Fruit fly (Drosophila melanogaster) whole organism, pupa: ENCODE data around the gene CG14400.

Source experiments
- CG10348 ChIP-seq: fragments of 200-800 bp; sonication (Bioruptor generic); IDR thresholded peaks from 2 replicates; pipeline ENCODE4 v1.3.6; 2022; ENCODE audit warnings: missing biosample characterization, missing genetic modification characterization
- CG12605 ChIP-seq: fragments of 200-800 bp; sonication (Bioruptor generic); IDR thresholded peaks from 2 replicates; pipeline ENCODE4 v1.3.6; 2022; ENCODE audit warnings: missing biosample characterization, missing genetic modification characterization
- CG13204 ChIP-seq: fragments of 200-800 bp; sonication (Bioruptor generic); optimal IDR thresholded peaks from 2 replicates; lab custom pipeline; 2018; ENCODE audit warnings: missing biosample characterization, mild to moderate bottlenecking, missing genetic modification characterization, moderate library complexity
- CG14655 ChIP-seq: fragments of 200-800 bp; sonication (Bioruptor generic); optimal IDR thresholded peaks from 3 replicates; lab custom pipeline; 2017; ENCODE audit warnings: mild to moderate bottlenecking, missing biosample characterization, missing genetic modification reagents, missing genetic modification characterization
- CG15710 ChIP-seq: fragments of 200-800 bp; sonication (Bioruptor generic); optimal IDR thresholded peaks from 2 replicates; lab custom pipeline; 2018; ENCODE audit warnings: missing biosample characterization, mild to moderate bottlenecking, missing genetic modification characterization, moderate library complexity
- CG17806 ChIP-seq: fragments of 200-800 bp; sonication (Bioruptor generic); optimal IDR thresholded peaks from 2 replicates; lab custom pipeline; 2018; ENCODE audit warnings: missing biosample characterization, mild to moderate bottlenecking, missing genetic modification characterization, moderate library complexity
- CG32121 ChIP-seq: fragments of 200-800 bp; sonication (Bioruptor generic); IDR thresholded peaks from 2 replicates; pipeline ENCODE4 v1.3.6; 2022; ENCODE audit warnings: missing biosample characterization, missing genetic modification characterization
- CG34367 ChIP-seq: fragments of 200-800 bp; sonication (Bioruptor generic); optimal IDR thresholded peaks from 2 replicates; lab custom pipeline; 2018; ENCODE audit warnings: missing biosample characterization, mild to moderate bottlenecking, missing genetic modification characterization
- CG4496 ChIP-seq: fragments of 200-800 bp; sonication (Bioruptor generic); IDR thresholded peaks from 3 replicates; pipeline ENCODE4 v1.3.6; 2022; ENCODE audit warnings: missing biosample characterization, missing genetic modification characterization
- CG8159 ChIP-seq: fragments of 200-800 bp; sonication (Bioruptor generic); optimal IDR thresholded peaks from 3 replicates; lab custom pipeline; 2018; ENCODE audit warnings: missing biosample characterization, mild to moderate bottlenecking, missing genetic modification characterization, moderate library complexity
- CG8301 ChIP-seq: fragments of 200-800 bp; sonication (Bioruptor generic); optimal IDR thresholded peaks from 2 replicates; lab custom pipeline; 2018; ENCODE audit warnings: missing biosample characterization, mild to moderate bottlenecking, missing genetic modification characterization
- CG9948 ChIP-seq: fragments of 200-800 bp; sonication (Bioruptor generic); optimal IDR thresholded peaks from 2 replicates; lab custom pipeline; 2018; ENCODE audit warnings: missing biosample characterization, mild to moderate bottlenecking, missing genetic modification characterization, moderate library complexity
- D1 ChIP-seq: fragments of 200-800 bp; sonication (Bioruptor generic); optimal IDR thresholded peaks from 2 replicates; lab custom pipeline; 2018; ENCODE audit warnings: missing biosample characterization, mild to moderate bottlenecking, missing genetic modification characterization, moderate library complexity
- EcR ChIP-seq: fragments of 200-800 bp; sonication (Bioruptor generic); optimal IDR thresholded peaks from 3 replicates; lab custom pipeline; 2019; ENCODE audit warnings: missing biosample characterization, missing genetic modification characterization, mild to moderate bottlenecking, moderate library complexity, missing genetic modification reagents
- Ets98B ChIP-seq: fragments of 200-800 bp; sonication (Bioruptor generic); IDR thresholded peaks from 2 replicates; pipeline ENCODE4 v1.3.6; 2022; ENCODE audit warnings: missing biosample characterization, missing genetic modification characterization
- Pif1A ChIP-seq: fragments of 200-800 bp; sonication (Bioruptor generic); optimal IDR thresholded peaks from 3 replicates; lab custom pipeline; 2016; ENCODE audit warnings: missing biosample characterization, missing genetic modification characterization
- Pif1B ChIP-seq: fragments of 200-800 bp; sonication (Bioruptor generic); optimal IDR thresholded peaks from 3 replicates; lab custom pipeline; 2016; ENCODE audit warnings: missing biosample characterization, missing genetic modification characterization
- Snoo ChIP-seq: fragments of 200-800 bp; sonication (Bioruptor generic); optimal IDR thresholded peaks from 3 replicates; lab custom pipeline; 2017; ENCODE audit warnings: missing biosample characterization, mild to moderate bottlenecking, missing genetic modification characterization, inconsistent platforms
- fd96Ca ChIP-seq: fragments of 200-800 bp; sonication (Bioruptor generic); IDR thresholded peaks from 3 replicates; pipeline ENCODE4 v1.3.6; 2022; ENCODE audit warnings: missing biosample characterization, missing genetic modification characterization
- gl ChIP-seq: fragments of 200-800 bp; sonication (Bioruptor generic); optimal IDR thresholded peaks from 2 replicates; lab custom pipeline; 2018; ENCODE audit warnings: missing biosample characterization, mild to moderate bottlenecking, missing genetic modification characterization
- rn ChIP-seq: fragments of 200-800 bp; sonication (Bioruptor generic); IDR thresholded peaks from 2 replicates; pipeline ENCODE4 v1.3.6; 2022; ENCODE audit warnings: missing biosample characterization, missing genetic modification characterization

The CG14400 gene

dm6 chr2L:20817170-20817569 lies 40.5 kb downstream of the CG14400 start, which contains the start of gene CheB38b:
CheB38b (minus strand) TSS chr2L:20817270.
- no peak for TF ChIP-seq D1 (tag; lab: Kevin White, UChicago)

dm6 chr2L:20816140-20816539 lies 41.6 kb downstream of the CG14400 start, which contains the start of gene CG33322:
CG33322 (minus strand) TSS chr2L:20816240.
- no peak for TF ChIP-seq Snoo (tag; lab: Kevin White, UChicago)

DNA sequence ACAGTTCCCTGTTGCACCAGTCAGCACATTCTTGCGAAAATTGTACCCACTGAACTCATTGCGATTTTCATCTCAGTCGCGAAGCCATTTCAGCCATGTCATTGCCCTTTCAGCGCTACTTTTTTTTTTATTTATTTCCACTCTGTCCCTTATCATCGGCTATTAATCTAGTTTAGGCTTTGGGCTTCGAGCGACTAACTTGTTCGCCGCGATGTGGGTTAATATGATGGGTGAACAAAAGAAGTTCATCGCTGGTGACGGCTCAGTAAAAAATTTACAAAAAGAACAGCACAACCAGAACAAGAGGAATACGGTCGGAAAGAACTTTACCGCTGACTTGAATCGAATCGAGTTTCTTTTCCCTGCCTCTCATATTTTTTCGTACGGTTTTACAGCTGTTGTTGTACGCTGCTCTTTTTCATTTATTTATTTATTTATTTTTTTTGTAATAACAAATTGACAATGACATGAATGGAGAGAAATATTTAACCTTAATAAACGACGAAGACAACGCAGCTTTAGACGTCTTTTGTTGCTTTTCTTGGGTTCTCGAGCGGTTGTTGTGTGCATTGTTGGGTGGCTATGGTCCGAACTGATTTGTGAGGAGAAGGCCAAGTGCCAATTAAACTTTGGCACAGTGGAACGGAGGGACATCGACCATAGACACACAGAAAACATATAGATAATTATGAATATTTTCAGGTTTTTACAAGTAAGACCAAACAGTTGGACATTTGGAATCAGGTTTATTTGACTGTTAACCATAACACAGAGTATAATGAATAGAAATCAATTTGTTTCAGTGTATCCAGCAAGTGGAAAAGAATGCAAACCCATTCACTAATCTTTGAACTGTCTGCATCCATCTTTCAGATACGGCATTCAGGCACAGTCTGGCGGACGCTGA lies 45.2 kb downstream of the CG14400 start:
- TF ChIP-seq CG12605 (GFP tag; lab: Robert Waterston, UW) (no peak), CG14655 (GFP tag; lab: Kevin White, UChicago) (peak; percentile 17), CG15710 (tag; lab: Kevin White, UChicago) (peak; percentile 29), Pif1A (GFP tag; lab: Kevin White, UChicago) (peak; percentile 6), CG10348 (GFP tag; lab: Robert Waterston, UW) (no peak), CG4496 (GFP tag; lab: Robert Waterston, UW) (peak; percentile 52; the same call in 2 of the 3 replicates), fd96Ca (GFP tag; lab: Robert Waterston, UW) (no peak), CG8159 (tag; lab: Kevin White, UChicago) (peak; percentile 62), CG9948 (tag; lab: Kevin White, UChicago) (peak; percentile 45), CG34367 (peak; percentile 10), CG13204 (GFP tag; lab: Kevin White, UChicago) (peak; percentile 17), Snoo (tag; lab: Kevin White, UChicago) (no peak), CG17806 (tag; lab: Kevin White, UChicago) (peak; percentile 49), rn (GFP tag; lab: Robert Waterston, UW) (0 out of 2 replicates have a peak, but pooled peaks have one; percentile 18), EcR (GFP tag; lab: Kevin White, UChicago) (peak; percentile 91), gl (tag; lab: Kevin White, UChicago) (peak; percentile 43), Pif1B (peak; percentile 40), D1 (tag; lab: Kevin White, UChicago) (no peak)
- TF ChIP-seq, all 21 proteins: peak for 13

DNA sequence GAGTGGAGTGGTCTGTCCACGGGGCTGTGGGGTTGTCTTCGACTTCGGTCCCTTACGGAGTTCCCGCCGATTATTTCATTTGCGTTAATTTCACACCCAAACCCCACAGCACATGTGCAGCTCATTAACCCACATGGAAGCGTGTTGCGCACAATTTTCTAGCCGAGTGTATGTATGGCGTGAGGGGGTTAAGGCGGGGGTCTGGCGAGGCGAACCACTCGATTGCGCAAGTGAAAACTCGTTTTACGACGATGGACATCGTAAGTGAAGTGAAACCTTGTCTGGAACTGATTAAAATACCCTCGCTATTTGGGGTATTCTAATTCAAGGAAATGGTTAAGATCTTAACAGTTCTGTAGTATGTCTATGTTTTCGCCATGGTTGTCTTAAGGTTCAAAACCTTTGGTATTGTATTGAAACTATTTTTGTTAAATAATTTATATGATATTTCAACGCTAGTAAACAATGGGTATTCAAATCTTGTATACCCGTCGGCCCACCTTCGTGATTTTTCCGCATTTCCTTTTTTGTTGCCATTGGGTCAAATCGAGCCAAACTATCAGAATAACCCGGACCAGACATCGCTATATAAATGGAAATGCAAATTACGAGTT lies 46.5 kb downstream of the CG14400 start:
- TF ChIP-seq CG32121 (GFP tag; lab: Robert Waterston, UW): peak; percentile 85
- TF ChIP-seq EcR (GFP tag; lab: Kevin White, UChicago): peak; percentile 37
- peak; percentile 65 for TF ChIP-seq CG8159 (tag; lab: Kevin White, UChicago)
- peak; percentile 71 for TF ChIP-seq fd96Ca (GFP tag; lab: Robert Waterston, UW)
- TF ChIP-seq CG34367: peak; percentile 53
- TF ChIP-seq CG14655 (GFP tag; lab: Kevin White, UChicago): peak; percentile 86
- TF ChIP-seq Pif1B: peak; percentile 54
- TF ChIP-seq CG15710 (tag; lab: Kevin White, UChicago): peak; percentile 63
- peak; percentile 85 for TF ChIP-seq CG8301 (tag; lab: Kevin White, UChicago)
- peak; percentile 86 for TF ChIP-seq CG4496 (GFP tag; lab: Robert Waterston, UW)
- peak; percentile 90 for TF ChIP-seq Ets98B (GFP tag; lab: Robert Waterston, UW)
- no peak for TF ChIP-seq CG13204 (GFP tag; lab: Kevin White, UChicago)
- TF ChIP-seq CG9948 (tag; lab: Kevin White, UChicago): peak; percentile 65
- TF ChIP-seq gl (tag; lab: Kevin White, UChicago): no peak
- TF ChIP-seq rn (GFP tag; lab: Robert Waterston, UW): peak; percentile 59; the same call in 1 of the 2 replicates
- TF ChIP-seq CG12605 (GFP tag; lab: Robert Waterston, UW): no peak; the same call in 1 of the 2 replicates
- peak; percentile 30; the same call in 1 of the 2 replicates for TF ChIP-seq CG10348 (GFP tag; lab: Robert Waterston, UW)
- TF ChIP-seq Pif1A (GFP tag; lab: Kevin White, UChicago): peak; percentile 81
- TF ChIP-seq D1 (tag; lab: Kevin White, UChicago): no peak
- peak; percentile 74 for TF ChIP-seq CG17806 (tag; lab: Kevin White, UChicago)
- no peak for TF ChIP-seq Snoo (tag; lab: Kevin White, UChicago)

DNA sequence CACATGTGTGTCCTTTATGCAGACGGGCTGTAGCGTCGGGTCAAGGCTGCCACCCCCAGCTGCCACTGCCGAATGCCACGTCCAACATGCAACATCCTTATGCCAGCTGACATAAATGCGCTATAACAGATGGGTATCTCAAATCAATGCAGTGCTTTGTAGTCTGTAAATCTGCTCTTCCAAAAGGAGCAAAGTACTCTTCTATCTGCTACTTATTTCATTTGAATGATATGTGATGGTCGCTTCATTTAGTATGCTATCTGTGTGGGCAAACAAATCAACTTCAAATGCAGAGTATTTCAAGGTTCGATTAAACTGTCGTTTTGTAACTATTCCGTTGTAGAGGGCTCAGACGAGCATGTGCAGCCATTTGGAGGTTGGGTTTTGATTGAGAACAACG lies 48.5 kb downstream of the CG14400 start:
- TF ChIP-seq CG17806 (tag; lab: Kevin White, UChicago): peak; percentile 29
- TF ChIP-seq CG15710 (tag; lab: Kevin White, UChicago): no peak
- TF ChIP-seq CG13204 (GFP tag; lab: Kevin White, UChicago): no peak
- no peak for TF ChIP-seq CG8301 (tag; lab: Kevin White, UChicago)
- TF ChIP-seq CG14655 (GFP tag; lab: Kevin White, UChicago): peak; percentile 24
- no peak for TF ChIP-seq gl (tag; lab: Kevin White, UChicago)
- peak; percentile 64; the same call in 1 of the 3 replicates for TF ChIP-seq CG4496 (GFP tag; lab: Robert Waterston, UW)
- TF ChIP-seq Snoo (tag; lab: Kevin White, UChicago): no peak
- peak; percentile 69 for TF ChIP-seq Ets98B (GFP tag; lab: Robert Waterston, UW)
- no peak for TF ChIP-seq Pif1B
- no peak for TF ChIP-seq rn (GFP tag; lab: Robert Waterston, UW)
- no peak for TF ChIP-seq CG12605 (GFP tag; lab: Robert Waterston, UW)
- TF ChIP-seq Pif1A (GFP tag; lab: Kevin White, UChicago): peak; percentile 2
- peak; percentile 60 for TF ChIP-seq fd96Ca (GFP tag; lab: Robert Waterston, UW)
- no peak for TF ChIP-seq CG9948 (tag; lab: Kevin White, UChicago)
- no peak for TF ChIP-seq CG34367
- TF ChIP-seq D1 (tag; lab: Kevin White, UChicago): no peak
- TF ChIP-seq CG10348 (GFP tag; lab: Robert Waterston, UW): no peak
- TF ChIP-seq EcR (GFP tag; lab: Kevin White, UChicago): no peak
- peak; percentile 37 for TF ChIP-seq CG8159 (tag; lab: Kevin White, UChicago)
- TF ChIP-seq CG32121 (GFP tag; lab: Robert Waterston, UW): peak; percentile 59
